Worm (Caenorhabditis elegans) whole organism, L4 larva: ENCODE measurements around the gene tufm-1.

Experiments
- F10B5.3 ChIP-seq: sonication (generic microtip); optimal IDR thresholded peaks from 2 replicates; lab custom pipeline; 2016; ENCODE audit warnings: mild to moderate bottlenecking, missing genetic modification characterization, missing compliant biosample characterization
- F26F4.8 ChIP-seq: fragments of 200-800 bp; sonication (Bioruptor generic); conservative IDR thresholded peaks from 2 replicates; pipeline ENCODE4 v1.3.6; 2022; ENCODE audit warnings: missing genetic modification characterization, missing compliant biosample characterization
- F37D6.2 ChIP-seq: sonication (generic microtip); optimal IDR thresholded peaks from 2 replicates; lab custom pipeline; 2016; ENCODE audit warnings: mild to moderate bottlenecking, missing genetic modification characterization, missing compliant biosample characterization
- F44E2.7 ChIP-seq: fragments of 200-800 bp; sonication (Bioruptor generic); IDR thresholded peaks from 2 replicates; pipeline ENCODE4 v2.1.2; 2022; ENCODE audit warnings: missing genetic modification characterization, missing compliant biosample characterization
- F49E8.2 ChIP-seq: sonication (generic microtip); optimal IDR thresholded peaks from 2 replicates; lab custom pipeline; 2016; ENCODE audit warnings: missing compliant biosample characterization, mild to moderate bottlenecking, missing genetic modification characterization, borderline replicate concordance
- T26A8.4 ChIP-seq: fragments of 200-800 bp; sonication (Bioruptor generic); IDR thresholded peaks from 2 replicates; pipeline ENCODE4 v1.3.6; 2022; ENCODE audit warnings: missing genetic modification characterization, missing compliant biosample characterization
- ZK546.5 ChIP-seq, 2 experiments: sonication (generic microtip); optimal IDR thresholded peaks; 2 replicates each; lab custom pipeline; 2017; ENCODE audit warnings: missing biosample characterization in 2 of 2, missing genetic modification characterization in 2 of 2
- aha-1 ChIP-seq: fragments of 150-350 bp; peaks from one replicate; lab custom pipeline; 2014; ENCODE audit warnings: missing biosample characterization, missing genetic modification characterization
- aly-2 ChIP-seq: sonication (generic microtip); optimal IDR thresholded peaks from 2 replicates; lab custom pipeline; 2018; ENCODE audit warnings: missing biosample characterization, missing genetic modification characterization
- attf-4 ChIP-seq: sonication (generic microtip); optimal IDR thresholded peaks from 3 replicates; lab custom pipeline; 2017; ENCODE audit warnings: missing biosample characterization, missing genetic modification characterization
- ces-1 ChIP-seq: fragments of 150-350 bp; sonication (generic microtip); optimal IDR thresholded peaks from 4 replicates; lab custom pipeline; 2014; ENCODE audit warnings: missing biosample characterization, missing genetic modification reagents, missing genetic modification characterization
- cey-2 ChIP-seq: sonication (generic microtip); optimal IDR thresholded peaks from 3 replicates; lab custom pipeline; 2017; ENCODE audit warnings: missing genetic modification characterization, mild to moderate bottlenecking, missing compliant biosample characterization, antibody characterized with exemption, borderline replicate concordance; ENCODE audit not compliant: insufficient read depth
- ctbp-1 ChIP-seq: fragments of 200-800 bp; sonication (Bioruptor generic); IDR thresholded peaks from 2 replicates; pipeline ENCODE4 v1.3.6; 2022; ENCODE audit warnings: missing genetic modification reagents, missing genetic modification characterization, missing compliant biosample characterization
- daf-12 ChIP-seq: fragments of 150-350 bp; optimal IDR thresholded peaks from 2 replicates; lab custom pipeline; 2014; ENCODE audit warnings: missing biosample characterization, missing genetic modification reagents, missing genetic modification characterization
- daf-16 ChIP-seq, 3 experiments: sonication (generic microtip); optimal IDR thresholded peaks; 2 replicates each; lab custom pipeline; 2016 to 2017; ENCODE audit warnings: missing genetic modification characterization in 3 of 3, missing genetic modification reagents in 3 of 3, mild to moderate bottlenecking in 2 of 3, missing compliant biosample characterization in 2 of 3, missing biosample characterization in 1 of 3, moderate library complexity in 1 of 3
- dpl-1 ChIP-seq: fragments of 150-350 bp; optimal IDR thresholded peaks from 2 replicates; lab custom pipeline; 2014; ENCODE audit warnings: missing biosample characterization, missing genetic modification reagents, missing genetic modification characterization
- egl-43 ChIP-seq: fragments of 200-800 bp; sonication (Bioruptor generic); IDR thresholded peaks from 2 replicates; pipeline ENCODE4 v1.3.6; 2022; ENCODE audit warnings: missing genetic modification reagents, missing genetic modification characterization, missing compliant biosample characterization
- hif-1 ChIP-seq, 2 experiments: sonication (generic microtip); optimal IDR thresholded peaks; 2 replicates each; lab custom pipeline; 2016 to 2017; ENCODE audit warnings: missing compliant biosample characterization in 2 of 2, missing genetic modification characterization in 2 of 2, missing genetic modification reagents in 2 of 2, missing genotype in 2 of 2, mild to moderate bottlenecking in 1 of 2
- hlh-30 ChIP-seq: sonication (generic microtip); optimal IDR thresholded peaks from 2 replicates; lab custom pipeline; 2017; ENCODE audit warnings: antibody characterized with exemption, mild to moderate bottlenecking, missing genetic modification characterization, missing compliant biosample characterization; ENCODE audit not compliant: insufficient read depth
- jun-1 ChIP-seq: fragments of 150-350 bp; optimal IDR thresholded peaks from 2 replicates; lab custom pipeline; 2014; ENCODE audit warnings: missing biosample characterization, missing genetic modification reagents, missing genetic modification characterization
- lim-7 ChIP-seq: fragments of 200-800 bp; sonication (Bioruptor generic); IDR thresholded peaks from 2 replicates; pipeline ENCODE4 v1.3.6; 2022; ENCODE audit warnings: missing genetic modification characterization, missing compliant biosample characterization
- lin-15B ChIP-seq: fragments of 150-350 bp; sonication (generic microtip); optimal IDR thresholded peaks from 3 replicates; lab custom pipeline; 2014; ENCODE audit warnings: missing biosample characterization, missing genetic modification characterization
- madf-9 ChIP-seq: fragments of 200-800 bp; sonication (Bioruptor generic); conservative IDR thresholded peaks from 2 replicates; pipeline ENCODE4 v1.3.6; 2022; ENCODE audit warnings: missing genetic modification reagents, missing genetic modification characterization, missing compliant biosample characterization
- mdl-1 ChIP-seq, 2 experiments: fragments of 150-350 bp in 1 of 2; sonication (generic microtip) in 1 of 2; optimal IDR thresholded peaks; 2 replicates each; lab custom pipeline; 2014 to 2017; ENCODE audit warnings: missing biosample characterization in 2 of 2, missing genetic modification characterization in 2 of 2
- nhr-10 ChIP-seq: fragments of 150-350 bp; optimal IDR thresholded peaks from 2 replicates; lab custom pipeline; 2014; ENCODE audit warnings: missing biosample characterization, missing genetic modification characterization
- nhr-237 ChIP-seq: sonication (generic microtip); optimal IDR thresholded peaks from 2 replicates; lab custom pipeline; 2017; ENCODE audit warnings: missing biosample characterization, missing genetic modification characterization
- nhr-41 ChIP-seq: fragments of 200-800 bp; sonication (Bioruptor generic); IDR thresholded peaks from 2 replicates; pipeline ENCODE4 v1.3.6; 2022; ENCODE audit warnings: missing genetic modification reagents, missing genetic modification characterization, missing compliant biosample characterization
- nhr-48 ChIP-seq: sonication (generic microtip); optimal IDR thresholded peaks from 2 replicates; lab custom pipeline; 2016; ENCODE audit warnings: mild to moderate bottlenecking, missing genetic modification characterization, missing compliant biosample characterization
- nhr-76 ChIP-seq: fragments of 150-350 bp; optimal IDR thresholded peaks from 2 replicates; lab custom pipeline; 2014; ENCODE audit warnings: missing biosample characterization, missing genetic modification characterization
- pha-4 ChIP-seq, 2 experiments: fragments of 150-350 bp in 1 of 2; fragments of 200-800 bp in 1 of 2; sonication (Bioruptor generic) in 1 of 2; IDR thresholded peaks in 1 of 2; optimal IDR thresholded peaks in 1 of 2; 2 replicates each; pipeline versions ENCODE4 v1.3.6 to Lab custom; 2014 to 2022; ENCODE audit warnings: missing genetic modification characterization in 2 of 2, missing genetic modification reagents in 2 of 2, missing biosample characterization in 1 of 2, missing compliant biosample characterization in 1 of 2
- rbr-2 ChIP-seq: sonication (generic microtip); optimal IDR thresholded peaks from 2 replicates; lab custom pipeline; 2016; ENCODE audit warnings: missing genotype, missing genetic modification characterization, missing compliant biosample characterization
- set-16 ChIP-seq: fragments of 200-800 bp; sonication (Bioruptor generic); IDR thresholded peaks from 2 replicates; pipeline ENCODE4 v1.3.6; 2022; ENCODE audit warnings: missing genetic modification reagents, missing genetic modification characterization, missing compliant biosample characterization
- snpc-1.2 ChIP-seq: fragments of 200-800 bp; sonication (Bioruptor generic); IDR thresholded peaks from 2 replicates; pipeline ENCODE4 v1.3.6; 2022; ENCODE audit warnings: missing genetic modification reagents, missing genetic modification characterization, missing compliant biosample characterization
- snpc-4 ChIP-seq: fragments of 150-350 bp; optimal IDR thresholded peaks from 2 replicates; lab custom pipeline; 2014; ENCODE audit warnings: missing biosample characterization, missing genetic modification characterization
- spr-3 ChIP-seq: fragments of 200-800 bp; sonication (Bioruptor generic); optimal IDR thresholded peaks from 2 replicates; lab custom pipeline; 2018; ENCODE audit warnings: mild to moderate bottlenecking, missing genetic modification characterization, missing compliant biosample characterization
- tag-97 ChIP-seq: fragments of 200-800 bp; sonication (Bioruptor generic); IDR thresholded peaks from 2 replicates; pipeline ENCODE4 v1.3.6; 2022; ENCODE audit warnings: missing genetic modification characterization, missing compliant biosample characterization
- unc-130 ChIP-seq: sonication (generic microtip); optimal IDR thresholded peaks from 2 replicates; lab custom pipeline; 2016; ENCODE audit warnings: missing genetic modification reagents, missing genetic modification characterization, missing compliant biosample characterization
- unc-39 ChIP-seq: sonication (generic microtip); optimal IDR thresholded peaks from 2 replicates; lab custom pipeline; 2017; ENCODE audit warnings: missing biosample characterization, missing genetic modification characterization
- unc-62 ChIP-seq, 3 experiments: fragments of 150-350 bp in 1 of 3; sonication (generic microtip); optimal IDR thresholded peaks in 2 of 3; peaks in 1 of 3; 1 replicate in 1 of 3; 2 replicates in 2 of 3; lab custom pipeline; 2014 to 2017; ENCODE audit warnings: missing biosample characterization in 3 of 3, missing genetic modification characterization in 3 of 3, missing genetic modification reagents in 3 of 3, missing genotype in 1 of 3
- zfp-2 ChIP-seq: sonication (generic microtip); optimal IDR thresholded peaks from 2 replicates; lab custom pipeline; 2016; ENCODE audit warnings: mild to moderate bottlenecking, missing genetic modification characterization, missing compliant biosample characterization

tufm-1 gene

ce11 chrIII:2780793-2781192 lies 34.0 kb downstream of the tufm-1 start, which contains the start of gene Y71H2AM.6 (continued):
- TF ChIP-seq F10B5.3 (tag; lab: Kevin White, UChicago) (no peak), mdl-1 (tag; optimal IDR thresholded peaks at IDR 0.05; lab: Kevin White, UChicago) (no peak), ZK546.5 (tag; optimal IDR thresholded peaks at IDR 0.05; lab: Kevin White, UChicago) (no peak), nhr-41 (GFP tag; lab: Robert Waterston, UW) (no peak)
- TF ChIP-seq, all 104 proteins: peak for 11

- TF ChIP-seq mdl-1 (tag; optimal IDR thresholded peaks at IDR 0.05; lab: Kevin White, UChicago) (peak; percentile 5 to 8), hlh-30 (peak; percentile 38), aly-2 (tag; lab: Kevin White, UChicago) (no peak)
Measured at ce11 chrIII:2780283-2780682, 34.5 kb downstream of the tufm-1 start.

ce11 chrIII:2778655-2779054 lies 36.1 kb downstream of the tufm-1 start, which contains the start of gene laf-1:
TSS of gene laf-1 (minus strand) at chrIII:2779053.
- TF ChIP-seq zfp-2 (no peak), set-16 (GFP tag; lab: Robert Waterston, UW) (peak; percentile 87), unc-62 (GFP tag; optimal IDR thresholded peaks at IDR 0.05 in 1 of 2; lab: Kevin White, UChicago) (peak in 1 of 2 experiments; percentile 50), unc-62 (tag; optimal IDR thresholded peaks at IDR 0.05; lab: Kevin White, UChicago) (no peak), unc-39 (tag; lab: Kevin White, UChicago) (no peak)

- TF ChIP-seq rbr-2: no peak
- TF ChIP-seq set-16 (GFP tag; lab: Robert Waterston, UW): peak; percentile 85
- TF ChIP-seq egl-43 (GFP tag; lab: Robert Waterston, UW): 0 out of 2 replicates have a peak, but pooled peaks have one; percentile 7
- TF ChIP-seq lim-7 (GFP tag; lab: Robert Waterston, UW): no peak
Measured at ce11 chrIII:2770752-2771151, 44.0 kb downstream of the tufm-1 start.

ce11 chrIII:2769078-2769477 lies 45.7 kb downstream of the tufm-1 start:
- TF ChIP-seq pha-4 (GFP tag; IDR thresholded peaks at IDR 0.05; lab: Robert Waterston, UW): no peak
- no peak for TF ChIP-seq pha-4 (tag; optimal IDR thresholded peaks at IDR 0.05; lab: Kevin White, UChicago)
- TF ChIP-seq daf-12 (tag; lab: Kevin White, UChicago): no peak
- peak; percentile 78 for TF ChIP-seq aha-1 (tag; lab: Kevin White, UChicago)
- no peak for TF ChIP-seq tag-97
- no peak for TF ChIP-seq attf-4 (tag; lab: Kevin White, UChicago)
- no peak for TF ChIP-seq cey-2
- no peak for TF ChIP-seq jun-1
- TF ChIP-seq snpc-1.2: no peak
- TF ChIP-seq dpl-1 (GFP tag; lab: Kevin White, UChicago): peak; percentile 10
- TF ChIP-seq F49E8.2 (tag; lab: Kevin White, UChicago): no peak
- no peak for TF ChIP-seq daf-16 (GFP tag; optimal IDR thresholded peaks at IDR 0.05; lab: Kevin White, UChicago)
- TF ChIP-seq daf-16 (tag; optimal IDR thresholded peaks at IDR 0.05; lab: Kevin White, UChicago): no peak

- TF ChIP-seq snpc-1.2 (peak; percentile 60; the same call in 1 of the 2 replicates), nhr-48 (tag; lab: Kevin White, UChicago) (peak; percentile 56), T26A8.4 (peak; percentile 73), F26F4.8 (GFP tag; lab: Robert Waterston, UW) (no peak), hif-1 (tag; optimal IDR thresholded peaks at IDR 0.05; lab: Kevin White, UChicago) (peak in 1 of 2 experiments; percentile 68), tag-97 (no peak), madf-9 (GFP tag; lab: Robert Waterston, UW) (peak; percentile 50; the same call in 1 of the 2 replicates), lin-15B (tag; lab: Kevin White, UChicago) (peak; percentile 74), nhr-10 (tag; lab: Kevin White, UChicago) (peak; percentile 46), nhr-76 (tag; lab: Kevin White, UChicago) (no peak), nhr-237 (no peak), unc-130 (GFP tag; lab: Kevin White, UChicago) (peak; percentile 78), snpc-4 (tag; lab: Kevin White, UChicago) (no peak), F44E2.7 (GFP tag; lab: Robert Waterston, UW) (no peak), spr-3 (GFP tag; lab: Kevin White, UChicago) (peak; percentile 48), ces-1 (GFP tag; lab: Kevin White, UChicago) (peak; percentile 27), ctbp-1 (GFP tag; lab: Robert Waterston, UW) (peak; percentile 74), F10B5.3 (tag; lab: Kevin White, UChicago) (peak; percentile 13), F37D6.2 (tag; lab: Kevin White, UChicago) (peak; percentile 65), aly-2 (tag; lab: Kevin White, UChicago) (no peak)
Measured at ce11 chrIII:2768635-2769034, 46.1 kb downstream of the tufm-1 start, which contains the start of gene swsn-3. TSS of gene swsn-3 (minus strand) at chrIII:2768679.
